Worm (Caenorhabditis elegans): ENCODE results near the gene vha-20.

ce11 chrX:14147400-14147799 is 16.9 kb downstream of the vha-20 start, which contains the start of gene akt-2:
- TF ChIP-seq klf-2 (GFP tag; conservative IDR thresholded peaks at IDR 0.05) (no peak), ztf-29 (GFP tag; IDR thresholded peaks at IDR 0.05) (no peak), ref-1 (GFP tag; conservative IDR thresholded peaks at IDR 0.05) (no peak)
